Worm (Caenorhabditis elegans) whole organism, L4/young adult: ENCODE measurements around the gene jmjd-1.1.

Experiments used
- W03F9.2 ChIP-seq: fragments of 150-350 bp; optimal IDR thresholded peaks from 2 replicates; lab custom pipeline; 2014; ENCODE audit warnings: missing biosample characterization, missing genetic modification characterization
- dao-5 ChIP-seq: sonication (generic microtip); optimal IDR thresholded peaks from 2 replicates; lab custom pipeline; 2016; ENCODE audit warnings: missing genotype, missing genetic modification characterization, moderate library complexity, missing compliant biosample characterization
- him-1 ChIP-seq: sonication (generic microtip); optimal IDR thresholded peaks from 2 replicates; lab custom pipeline; 2016; ENCODE audit warnings: missing genotype, missing genetic modification reagents, missing genetic modification characterization, missing compliant biosample characterization

ce11 chrII:11842766-11843165 is 36.4 kb downstream of the jmjd-1.1 start:
- TF ChIP-seq him-1 (tag; lab: Kevin White, UChicago) = no peak
- TF ChIP-seq dao-5 (tag; lab: Kevin White, UChicago) = no peak
- no peak for TF ChIP-seq W03F9.2 (tag; lab: Kevin White, UChicago)
